Worm (Caenorhabditis elegans) whole organism, young adult: Measurements from ENCODE around the gene phat-6.

ENCODE experiments used
- F55B11.4 ChIP-seq: sonication (generic microtip); optimal IDR thresholded peaks from 2 replicates; lab custom pipeline; 2016; ENCODE audit warnings: missing compliant biosample characterization, missing genetic modification characterization, borderline replicate concordance; ENCODE audit not compliant: insufficient read depth
- F57A8.1 ChIP-seq: fragments of 200-800 bp; sonication (Bioruptor generic); optimal IDR thresholded peaks from 2 replicates; lab custom pipeline; 2018; ENCODE audit warnings: mild to moderate bottlenecking, missing genetic modification characterization, moderate library complexity, missing compliant biosample characterization
- akir-1 ChIP-seq: fragments of 200-800 bp; sonication (Bioruptor generic); optimal IDR thresholded peaks from 2 replicates; lab custom pipeline; 2018; ENCODE audit warnings: mild to moderate bottlenecking, missing genetic modification characterization, moderate library complexity, missing compliant biosample characterization
- pha-4 ChIP-seq: fragments of 150-350 bp; sonication (generic microtip); optimal IDR thresholded peaks from 2 replicates; lab custom pipeline; 2014; ENCODE audit warnings: missing biosample characterization, missing genetic modification reagents, missing genetic modification characterization

DNA sequence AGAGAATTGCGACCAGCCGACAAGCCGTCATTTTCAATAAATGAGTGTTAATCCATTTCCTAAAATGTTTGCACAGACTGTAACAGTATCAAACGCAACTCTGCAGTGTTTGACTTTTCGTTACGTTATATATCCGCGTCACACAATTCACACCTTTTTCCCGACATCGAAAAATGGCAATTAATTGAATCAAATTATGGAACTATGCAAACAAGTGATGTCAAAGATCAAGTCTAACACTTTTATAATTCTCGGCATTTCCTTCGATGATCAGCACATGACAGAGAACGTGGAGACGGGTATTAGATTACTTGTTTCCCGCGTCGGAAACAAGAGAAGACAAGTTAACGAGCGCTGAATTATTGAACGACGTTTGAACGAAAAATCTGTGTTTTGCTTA is at the start of gene phat-6:
- TF ChIP-seq F55B11.4 (no peak), akir-1 (GFP tag; lab: Kevin White, UChicago) (no peak), pha-4 (tag; lab: Kevin White, UChicago) (no peak), F57A8.1 (GFP tag; lab: Kevin White, UChicago) (no peak)
